Fruit fly (Drosophila melanogaster): ENCODE measurements around the gene tal-2A.
A peak's percentile ranks its signal among the peaks of the same experiment; 100 is the strongest.

The tal-2A gene

DNA sequence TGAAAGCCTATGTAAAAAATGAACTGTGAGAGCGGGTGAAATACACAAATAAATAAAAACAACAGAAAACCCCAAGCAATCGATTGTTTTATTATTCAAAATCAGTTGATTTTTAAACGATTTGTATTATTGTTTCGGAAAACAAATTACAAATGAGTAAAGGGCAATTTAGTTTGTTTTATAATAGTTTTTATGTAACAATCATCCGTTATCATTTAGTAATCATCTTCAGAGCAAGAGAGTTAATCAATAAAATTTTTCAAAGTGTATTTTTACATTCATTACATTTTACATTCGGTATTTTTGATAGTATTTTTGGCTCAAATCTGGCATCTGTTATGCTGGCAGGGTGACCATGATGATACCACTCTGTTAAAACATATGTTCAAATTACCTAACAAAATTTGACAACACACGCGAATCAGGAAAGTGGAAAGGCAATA lies 33.6 kb upstream of the tal-2A start, which contains the start of the genes CG42375 and CG9288 (continued):
- TF ChIP-seq CG6808 (GFP tag; optimal IDR thresholded peaks at IDR 0.05), result peak; percentile 57
- peak; percentile 61 for TF ChIP-seq lz (GFP tag; optimal IDR thresholded peaks at IDR 0.05)
- TF ChIP-seq Met (GFP tag; optimal IDR thresholded peaks at IDR 0.05), result peak; percentile 46
- no peak for TF ChIP-seq fkh (GFP tag; optimal IDR thresholded peaks at IDR 0.05)
- TF ChIP-seq CG6163 (GFP tag; IDR thresholded peaks at IDR 0.05), result peak; percentile 80
- no peak for TF ChIP-seq CG16779 (tag; optimal IDR thresholded peaks at IDR 0.05)
- peak; percentile 68 for TF ChIP-seq cyc (GFP tag; optimal IDR thresholded peaks at IDR 0.05)
- TF ChIP-seq achi (GFP tag; optimal IDR thresholded peaks at IDR 0.05), result peak; percentile 34
- peak; percentile 34 for TF ChIP-seq Smox (GFP tag; optimal IDR thresholded peaks at IDR 0.05)
- TF ChIP-seq Hr39 (GFP tag; optimal IDR thresholded peaks at IDR 0.05), result no peak
- peak; percentile 60 for TF ChIP-seq esn (GFP tag; optimal IDR thresholded peaks at IDR 0.05)
- TF ChIP-seq pdm3 (GFP tag; optimal IDR thresholded peaks at IDR 0.05), result peak; percentile 30
- no peak for TF ChIP-seq Sox15 (GFP tag; optimal IDR thresholded peaks at IDR 0.05)
- no peak for TF ChIP-seq CG8632 (GFP tag; optimal IDR thresholded peaks at IDR 0.05)
- TF ChIP-seq topi (GFP tag; optimal IDR thresholded peaks at IDR 0.05), result peak; percentile 47
- no peak for TF ChIP-seq fd59A (GFP tag; optimal IDR thresholded peaks at IDR 0.05)
- peak; percentile 66 for TF ChIP-seq CG10669 (GFP tag; optimal IDR thresholded peaks at IDR 0.05)
- peak; percentile 78 for TF ChIP-seq Eip78C (GFP tag)
- TF ChIP-seq CG6854 (GFP tag; optimal IDR thresholded peaks at IDR 0.05), result no peak
- TF ChIP-seq Gug (GFP tag; IDR thresholded peaks at IDR 0.05), result peak; percentile 63
- TF ChIP-seq Blimp-1 (GFP tag; optimal IDR thresholded peaks at IDR 0.05), result no peak
- peak; percentile 42 for TF ChIP-seq CG6792 (GFP tag; optimal IDR thresholded peaks at IDR 0.05)
- TF ChIP-seq Sox14 (GFP tag; optimal IDR thresholded peaks at IDR 0.05), result peak; percentile 0
- no peak for TF ChIP-seq dac (GFP tag; optimal IDR thresholded peaks at IDR 0.05)

DNA sequence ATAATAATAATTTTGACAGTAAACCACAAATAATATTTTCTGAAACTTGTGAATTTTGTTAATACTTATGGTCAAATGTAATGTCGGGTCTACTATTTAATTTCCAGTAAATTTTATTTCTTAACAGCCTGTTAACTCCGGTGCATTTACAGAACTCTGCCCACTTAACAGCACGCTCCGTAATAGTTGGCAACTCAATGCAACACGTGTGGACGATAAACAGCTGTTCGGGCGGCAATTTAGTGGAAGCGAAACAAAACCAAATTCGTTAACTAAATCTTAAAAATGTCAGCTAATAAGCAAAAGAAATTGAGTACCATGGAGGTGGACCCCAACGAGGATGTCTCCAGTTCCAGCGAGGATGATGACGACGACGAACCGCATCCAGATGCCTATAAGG lies 32.1 kb upstream of the tal-2A start, which contains the start of gene CG9286:
Gene CG9286, plus strand, starts transcription at position 196 of the 400 bp plus-strand sequence.
- TF ChIP-seq achi (GFP tag; optimal IDR thresholded peaks at IDR 0.05) (no peak), CG6163 (GFP tag; IDR thresholded peaks at IDR 0.05) (no peak), OdsH (GFP tag; optimal IDR thresholded peaks at IDR 0.05) (no peak), fd85E (GFP tag; optimal IDR thresholded peaks at IDR 0.05) (no peak), fkh (GFP tag; optimal IDR thresholded peaks at IDR 0.05) (no peak), CG16779 (tag; optimal IDR thresholded peaks at IDR 0.05) (no peak), CG9139 (GFP tag; optimal IDR thresholded peaks at IDR 0.05) (no peak), Sox14 (GFP tag; optimal IDR thresholded peaks at IDR 0.05) (no peak), CG8632 (GFP tag; optimal IDR thresholded peaks at IDR 0.05) (no peak), cyc (GFP tag; optimal IDR thresholded peaks at IDR 0.05) (no peak), CG8319 (GFP tag; optimal IDR thresholded peaks at IDR 0.05) (no peak), acj6 (GFP tag; optimal IDR thresholded peaks at IDR 0.05) (no peak), CG3919 (GFP tag; optimal IDR thresholded peaks at IDR 0.05) (no peak), Hr38 (GFP tag; optimal IDR thresholded peaks at IDR 0.05) (no peak), Eip93F (GFP tag; optimal IDR thresholded peaks at IDR 0.05) (no peak)

DNA sequence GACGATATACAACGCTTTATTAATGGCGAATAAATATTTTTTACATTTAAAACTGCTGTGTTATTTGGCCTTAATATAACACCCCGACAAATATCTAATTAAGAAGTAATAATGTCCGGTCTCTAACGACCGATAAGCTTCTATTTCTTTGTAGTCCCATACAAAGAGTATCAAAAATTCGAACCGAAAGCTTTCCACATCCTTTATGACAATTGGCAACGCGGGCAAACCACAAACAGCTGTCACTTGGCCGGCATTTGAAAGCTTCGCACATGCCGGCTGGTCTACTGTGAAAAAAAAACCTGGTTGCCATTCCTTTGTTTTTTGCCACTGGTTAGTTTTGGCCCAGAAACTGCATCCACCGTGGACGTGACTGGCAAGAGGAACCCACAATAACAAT lies 30.9 kb upstream of the tal-2A start, which contains the start of gene Dip-B:
Gene Dip-B, plus strand, starts transcription at position 254 of the 400 bp plus-strand sequence.
- no peak for TF ChIP-seq vri (GFP tag; optimal IDR thresholded peaks at IDR 0.05)
- no peak for TF ChIP-seq topi (GFP tag; optimal IDR thresholded peaks at IDR 0.05)
- TF ChIP-seq cyc (GFP tag; optimal IDR thresholded peaks at IDR 0.05), result no peak
- TF ChIP-seq dsx (GFP tag; optimal IDR thresholded peaks at IDR 0.05; ENCODE audit: poor library complexity, severe bottlenecking), result no peak
- no peak for TF ChIP-seq ss (GFP tag; optimal IDR thresholded peaks at IDR 0.05)
- no peak for TF ChIP-seq CG6163 (GFP tag; IDR thresholded peaks at IDR 0.05)
- no peak for TF ChIP-seq Gug (GFP tag; IDR thresholded peaks at IDR 0.05)
- TF ChIP-seq CG9139 (GFP tag; optimal IDR thresholded peaks at IDR 0.05), result peak; percentile 21
- no peak for TF ChIP-seq Blimp-1 (GFP tag; optimal IDR thresholded peaks at IDR 0.05)
- TF ChIP-seq eg (GFP tag; IDR thresholded peaks at IDR 0.05), result peak; percentile 16; the same call in 1 of the 3 replicates
